Worm (Caenorhabditis elegans) whole organism, L4 larva: ENCODE measurements around the gene C16D9.5.

Source experiments
- F44E2.7 ChIP-seq: fragments of 200-800 bp; sonication (Bioruptor generic); IDR thresholded peaks from 2 replicates; pipeline ENCODE4 v2.1.2; 2022; ENCODE audit warnings: missing genetic modification characterization, missing compliant biosample characterization
- T20F7.1 ChIP-seq: fragments of 200-800 bp; sonication (Bioruptor generic); optimal IDR thresholded peaks from 2 replicates; lab custom pipeline; 2018; ENCODE audit warnings: mild to moderate bottlenecking, missing genetic modification characterization, missing compliant biosample characterization
- ZK546.5 ChIP-seq, 2 experiments: sonication (generic microtip); optimal IDR thresholded peaks; 2 replicates each; lab custom pipeline; 2017; ENCODE audit warnings: missing biosample characterization in 2 of 2, missing genetic modification characterization in 2 of 2
- aha-1 ChIP-seq: fragments of 150-350 bp; peaks from one replicate; lab custom pipeline; 2014; ENCODE audit warnings: missing biosample characterization, missing genetic modification characterization
- aly-2 ChIP-seq: sonication (generic microtip); optimal IDR thresholded peaks from 2 replicates; lab custom pipeline; 2018; ENCODE audit warnings: missing biosample characterization, missing genetic modification characterization
- attf-4 ChIP-seq: sonication (generic microtip); optimal IDR thresholded peaks from 3 replicates; lab custom pipeline; 2017; ENCODE audit warnings: missing biosample characterization, missing genetic modification characterization
- ceh-32 ChIP-seq: sonication (generic microtip); optimal IDR thresholded peaks from 2 replicates; lab custom pipeline; 2016; ENCODE audit warnings: mild to moderate bottlenecking, missing genetic modification characterization, missing compliant biosample characterization; ENCODE audit not compliant: poor library complexity
- ceh-82 ChIP-seq: sonication (generic microtip); optimal IDR thresholded peaks from 2 replicates; lab custom pipeline; 2017; ENCODE audit warnings: missing biosample characterization, missing genetic modification characterization
- ctbp-1 ChIP-seq: fragments of 200-800 bp; sonication (Bioruptor generic); IDR thresholded peaks from 2 replicates; pipeline ENCODE4 v1.3.6; 2022; ENCODE audit warnings: missing genetic modification reagents, missing genetic modification characterization, missing compliant biosample characterization
- daf-16 ChIP-seq, 3 experiments: sonication (generic microtip); optimal IDR thresholded peaks; 2 replicates each; lab custom pipeline; 2016 to 2017; ENCODE audit warnings: missing genetic modification characterization in 3 of 3, missing genetic modification reagents in 3 of 3, mild to moderate bottlenecking in 2 of 3, missing compliant biosample characterization in 2 of 3, missing biosample characterization in 1 of 3, moderate library complexity in 1 of 3
- dmd-6 ChIP-seq: fragments of 200-800 bp; sonication (Bioruptor generic); IDR thresholded peaks from 2 replicates; pipeline ENCODE4 v1.3.6; 2022; ENCODE audit warnings: missing genetic modification reagents, missing genetic modification characterization, missing compliant biosample characterization
- duxl-1 ChIP-seq: sonication (generic microtip); optimal IDR thresholded peaks from 2 replicates; lab custom pipeline; 2016; ENCODE audit warnings: mild to moderate bottlenecking, missing genetic modification characterization, moderate library complexity, missing compliant biosample characterization; ENCODE audit not compliant: poor library complexity
- dve-1 ChIP-seq: sonication (generic microtip); optimal IDR thresholded peaks from 2 replicates; lab custom pipeline; 2017; ENCODE audit warnings: antibody characterized with exemption, mild to moderate bottlenecking, missing genetic modification characterization, missing compliant biosample characterization; ENCODE audit not compliant: insufficient read depth
- egl-27 ChIP-seq: sonication (generic microtip); optimal IDR thresholded peaks from 3 replicates; lab custom pipeline; 2017; ENCODE audit warnings: missing biosample characterization, missing genetic modification reagents, missing genetic modification characterization
- egl-43 ChIP-seq: fragments of 200-800 bp; sonication (Bioruptor generic); IDR thresholded peaks from 2 replicates; pipeline ENCODE4 v1.3.6; 2022; ENCODE audit warnings: missing genetic modification reagents, missing genetic modification characterization, missing compliant biosample characterization
- fkh-10 ChIP-seq: fragments of 150-350 bp; optimal IDR thresholded peaks from 2 replicates; lab custom pipeline; 2014; ENCODE audit warnings: missing biosample characterization, missing genetic modification reagents, missing genetic modification characterization
- hif-1 ChIP-seq, 2 experiments: sonication (generic microtip); optimal IDR thresholded peaks; 2 replicates each; lab custom pipeline; 2016 to 2017; ENCODE audit warnings: missing compliant biosample characterization in 2 of 2, missing genetic modification characterization in 2 of 2, missing genetic modification reagents in 2 of 2, missing genotype in 2 of 2, mild to moderate bottlenecking in 1 of 2
- hlh-30 ChIP-seq: sonication (generic microtip); optimal IDR thresholded peaks from 2 replicates; lab custom pipeline; 2017; ENCODE audit warnings: antibody characterized with exemption, mild to moderate bottlenecking, missing genetic modification characterization, missing compliant biosample characterization; ENCODE audit not compliant: insufficient read depth
- hmg-1.1 ChIP-seq: fragments of 200-800 bp; sonication (Bioruptor generic); IDR thresholded peaks from 2 replicates; pipeline ENCODE4 v1.3.6; 2022; ENCODE audit warnings: missing genetic modification reagents, missing genetic modification characterization, missing compliant biosample characterization
- lin-1 ChIP-seq: fragments of 200-800 bp; sonication (Bioruptor generic); IDR thresholded peaks from 2 replicates; pipeline ENCODE4 v1.3.6; 2022; ENCODE audit warnings: missing genetic modification reagents, missing genetic modification characterization, missing compliant biosample characterization
- lin-39 ChIP-seq: fragments of 150-350 bp; optimal IDR thresholded peaks from 2 replicates; lab custom pipeline; 2014; ENCODE audit warnings: missing biosample characterization, missing genetic modification reagents, missing genetic modification characterization
- madf-5 ChIP-seq, 2 experiments: fragments of 200-800 bp; sonication (Bioruptor generic); IDR thresholded peaks; 2 replicates each; pipeline ENCODE4 v1.3.6; 2022; ENCODE audit warnings: missing compliant biosample characterization in 2 of 2, missing genetic modification characterization in 2 of 2
- madf-9 ChIP-seq: fragments of 200-800 bp; sonication (Bioruptor generic); conservative IDR thresholded peaks from 2 replicates; pipeline ENCODE4 v1.3.6; 2022; ENCODE audit warnings: missing genetic modification reagents, missing genetic modification characterization, missing compliant biosample characterization
- mep-1 ChIP-seq: fragments of 150-350 bp; sonication (generic microtip); optimal IDR thresholded peaks from 3 replicates; lab custom pipeline; 2014; ENCODE audit warnings: missing biosample characterization, missing genetic modification characterization
- mxl-3 ChIP-seq: fragments of 200-800 bp; sonication (Bioruptor generic); optimal IDR thresholded peaks from 2 replicates; lab custom pipeline; 2018; ENCODE audit warnings: mild to moderate bottlenecking, missing genetic modification characterization, missing compliant biosample characterization
- nhr-25 ChIP-seq: sonication (generic microtip); optimal IDR thresholded peaks from 2 replicates; lab custom pipeline; 2017; ENCODE audit warnings: missing genetic modification characterization, mild to moderate bottlenecking, missing compliant biosample characterization, antibody characterized with exemption, moderate library complexity, borderline replicate concordance; ENCODE audit not compliant: insufficient read depth
- nhr-28 ChIP-seq: fragments of 150-350 bp; optimal IDR thresholded peaks from 2 replicates; lab custom pipeline; 2014; ENCODE audit warnings: missing biosample characterization, missing genetic modification characterization
- nhr-48 ChIP-seq: sonication (generic microtip); optimal IDR thresholded peaks from 2 replicates; lab custom pipeline; 2016; ENCODE audit warnings: mild to moderate bottlenecking, missing genetic modification characterization, missing compliant biosample characterization
- nhr-77 ChIP-seq: fragments of 150-350 bp; optimal IDR thresholded peaks from 2 replicates; lab custom pipeline; 2014; ENCODE audit warnings: missing biosample characterization, missing genetic modification characterization
- pqm-1 ChIP-seq: sonication (generic microtip); optimal IDR thresholded peaks from 2 replicates; lab custom pipeline; 2017; ENCODE audit warnings: missing biosample characterization, missing genetic modification characterization
- rbr-2 ChIP-seq: sonication (generic microtip); optimal IDR thresholded peaks from 2 replicates; lab custom pipeline; 2016; ENCODE audit warnings: missing genotype, missing genetic modification characterization, missing compliant biosample characterization
- set-16 ChIP-seq: fragments of 200-800 bp; sonication (Bioruptor generic); IDR thresholded peaks from 2 replicates; pipeline ENCODE4 v1.3.6; 2022; ENCODE audit warnings: missing genetic modification reagents, missing genetic modification characterization, missing compliant biosample characterization
- skn-1 ChIP-seq: fragments of 150-350 bp; optimal IDR thresholded peaks from 2 replicates; lab custom pipeline; 2014; ENCODE audit warnings: missing biosample characterization, missing genetic modification characterization
- snpc-4 ChIP-seq: fragments of 150-350 bp; optimal IDR thresholded peaks from 2 replicates; lab custom pipeline; 2014; ENCODE audit warnings: missing biosample characterization, missing genetic modification characterization
- tra-1 ChIP-seq: fragments of 200-800 bp; sonication (Bioruptor generic); IDR thresholded peaks from 2 replicates; pipeline ENCODE4 v1.3.6; 2022; ENCODE audit warnings: missing genetic modification reagents, missing genetic modification characterization, missing compliant biosample characterization
- unc-130 ChIP-seq: sonication (generic microtip); optimal IDR thresholded peaks from 2 replicates; lab custom pipeline; 2016; ENCODE audit warnings: missing genetic modification reagents, missing genetic modification characterization, missing compliant biosample characterization
- ztf-11 ChIP-seq: fragments of 150-350 bp; optimal IDR thresholded peaks from 2 replicates; lab custom pipeline; 2014; ENCODE audit warnings: missing biosample characterization, missing genetic modification characterization

Gene C16D9.5

ce11 chrV:8245457-8245856 is at the start of gene C16D9.5:
C16D9.5 (minus strand) TSS chrV:8245557.
- TF ChIP-seq nhr-77 (tag; lab: Kevin White, UChicago): no peak
- no peak for TF ChIP-seq ZK546.5 (tag; optimal IDR thresholded peaks at IDR 0.05; lab: Kevin White, UChicago)
- no peak for TF ChIP-seq dmd-6
- TF ChIP-seq mep-1 (tag; lab: Kevin White, UChicago): no peak
- no peak for TF ChIP-seq ztf-11 (tag; lab: Kevin White, UChicago)
- no peak for TF ChIP-seq ceh-32 (tag; lab: Kevin White, UChicago)
- no peak for TF ChIP-seq madf-5 (GFP tag; IDR thresholded peaks at IDR 0.05; lab: Robert Waterston, UW)
- no peak for TF ChIP-seq ceh-82 (tag; lab: Kevin White, UChicago)
- TF ChIP-seq snpc-4 (tag; lab: Kevin White, UChicago): no peak
- TF ChIP-seq aly-2: no peak
- no peak for TF ChIP-seq tra-1 (GFP tag; lab: Robert Waterston, UW)
- no peak for TF ChIP-seq daf-16 (GFP tag; optimal IDR thresholded peaks at IDR 0.05; lab: Kevin White, UChicago)
- no peak for TF ChIP-seq daf-16 (tag; optimal IDR thresholded peaks at IDR 0.05; lab: Kevin White, UChicago)

- no peak for TF ChIP-seq hmg-1.1 (GFP tag; lab: Robert Waterston, UW)
- TF ChIP-seq fkh-10 (GFP tag; lab: Kevin White, UChicago): no peak
- no peak for TF ChIP-seq dve-1 (tag; lab: Kevin White, UChicago)
- TF ChIP-seq pqm-1 (tag; lab: Kevin White, UChicago): no peak
- no peak for TF ChIP-seq egl-27 (tag; lab: Kevin White, UChicago)
- no peak for TF ChIP-seq ZK546.5 (tag; optimal IDR thresholded peaks at IDR 0.05; lab: Kevin White, UChicago)
- no peak for TF ChIP-seq attf-4 (tag; lab: Kevin White, UChicago)
- TF ChIP-seq T20F7.1 (GFP tag; lab: Kevin White, UChicago): no peak
- TF ChIP-seq skn-1 (tag; lab: Kevin White, UChicago): no peak
- no peak for TF ChIP-seq egl-43 (GFP tag; lab: Robert Waterston, UW)
- TF ChIP-seq, all 104 proteins: peak for 0
Observed at ce11 chrV:8291764-8292163, 46.4 kb upstream of the C16D9.5 start, which contains the start of gene srg-33. srg-33 (plus strand) TSS chrV:8292064.

ce11 chrV:8288125-8288806 is 42.9 kb upstream of the C16D9.5 start:
- TF ChIP-seq ctbp-1 (peak; percentile 50; the same call in 1 of the 2 replicates), hif-1 (tag; optimal IDR thresholded peaks at IDR 0.05; lab: Kevin White, UChicago) (peak in 1 of 2 experiments; percentile 78), dmd-6 (peak; percentile 22; the same call in 1 of the 2 replicates), hlh-30 (tag; lab: Kevin White, UChicago) (peak; percentile 66), nhr-48 (tag; lab: Kevin White, UChicago) (peak; percentile 94), madf-9 (no peak), aha-1 (tag; lab: Kevin White, UChicago) (peak; percentile 92), daf-16 (GFP tag; optimal IDR thresholded peaks at IDR 0.05; lab: Kevin White, UChicago) (peak in 1 of 2 experiments; percentile 17), daf-16 (tag; optimal IDR thresholded peaks at IDR 0.05; lab: Kevin White, UChicago) (no peak), dve-1 (tag; lab: Kevin White, UChicago) (no peak)

ce11 chrV:8285455-8285854 is 40.1 kb upstream of the C16D9.5 start:
- TF ChIP-seq nhr-28 (tag; lab: Kevin White, UChicago) (peak; percentile 26), set-16 (no peak), unc-130 (no peak), rbr-2 (tag; lab: Kevin White, UChicago) (no peak), duxl-1 (tag; lab: Kevin White, UChicago) (no peak), mxl-3 (GFP tag; lab: Kevin White, UChicago) (no peak), dmd-6 (peak; percentile 58; the same call in 1 of the 2 replicates), lin-39 (tag; lab: Kevin White, UChicago) (no peak), nhr-25 (no peak), lin-1 (GFP tag; lab: Robert Waterston, UW) (no peak), F44E2.7 (no peak), snpc-4 (tag; lab: Kevin White, UChicago) (no peak)
- TF ChIP-seq, all 104 proteins: peak for 2
